Fruit fly (Drosophila melanogaster) whole organism, prepupa: ENCODE results near the gene CG13965.
A peak's percentile ranks its signal among the peaks of the same experiment; 100 is the strongest.

ENCODE experiments used
- CG15336 ChIP-seq: fragments of 200-800 bp; sonication (Bioruptor generic); IDR thresholded peaks from 2 replicates; pipeline ENCODE4 v1.3.6; 2022; ENCODE audit warnings: missing biosample characterization, missing genetic modification characterization
- CG1621 ChIP-seq: fragments of 200-800 bp; sonication (Bioruptor generic); optimal IDR thresholded peaks from 3 replicates; lab custom pipeline; 2018; ENCODE audit warnings: missing biosample characterization, mild to moderate bottlenecking, missing genetic modification characterization
- CG16779 ChIP-seq: fragments of 200-800 bp; sonication (Bioruptor generic); optimal IDR thresholded peaks from 3 replicates; lab custom pipeline; 2017; ENCODE audit warnings: missing biosample characterization, mild to moderate bottlenecking, missing genetic modification characterization
- CG32006 ChIP-seq: fragments of 200-800 bp; sonication (Bioruptor generic); optimal IDR thresholded peaks from 3 replicates; lab custom pipeline; 2017; ENCODE audit warnings: missing biosample characterization, mild to moderate bottlenecking, missing genetic modification characterization
- CG6854 ChIP-seq: fragments of 200-800 bp; sonication (Bioruptor generic); optimal IDR thresholded peaks from 2 replicates; lab custom pipeline; 2017; ENCODE audit warnings: missing biosample characterization, mild to moderate bottlenecking, missing genetic modification characterization
- CG8119 ChIP-seq: fragments of 200-800 bp; sonication (Bioruptor generic); IDR thresholded peaks from 3 replicates; pipeline ENCODE4 v1.3.6; 2022; ENCODE audit warnings: missing biosample characterization, missing genetic modification characterization
- CG9139 ChIP-seq: fragments of 200-800 bp; sonication (Bioruptor generic); optimal IDR thresholded peaks from 3 replicates; lab custom pipeline; 2017; ENCODE audit warnings: missing biosample characterization, mild to moderate bottlenecking, missing genetic modification characterization
- Eip78C ChIP-seq: fragments of 200-800 bp; sonication (Bioruptor generic); peaks from one replicate; lab custom pipeline; 2016; ENCODE audit warnings: missing biosample characterization, missing genetic modification characterization
- Hr4 ChIP-seq: fragments of 200-800 bp; sonication (Bioruptor generic); optimal IDR thresholded peaks from 3 replicates; lab custom pipeline; 2016; ENCODE audit warnings: missing biosample characterization, missing genetic modification characterization
- Sox102F ChIP-seq: fragments of 200-800 bp; sonication (Bioruptor generic); optimal IDR thresholded peaks from 2 replicates; lab custom pipeline; 2016; ENCODE audit warnings: missing biosample characterization, mild to moderate bottlenecking, missing genetic modification characterization
- dsx ChIP-seq: fragments of 200-800 bp; optimal IDR thresholded peaks from 3 replicates; lab custom pipeline; 2019; ENCODE audit warnings: missing biosample characterization, mild to moderate bottlenecking, missing genetic modification characterization, moderate library complexity; ENCODE audit not compliant: poor library complexity, severe bottlenecking
- esn ChIP-seq: fragments of 200-800 bp; sonication (Bioruptor generic); optimal IDR thresholded peaks from 2 replicates; lab custom pipeline; 2016; ENCODE audit warnings: missing biosample characterization, mild to moderate bottlenecking, missing genetic modification characterization, moderate library complexity
- fd59A ChIP-seq: fragments of 200-800 bp; sonication (Bioruptor generic); optimal IDR thresholded peaks from 2 replicates; lab custom pipeline; 2017; ENCODE audit warnings: missing biosample characterization, mild to moderate bottlenecking, missing genetic modification characterization, missing genetic modification reagents
- pdm3 ChIP-seq: fragments of 200-800 bp; sonication (Bioruptor generic); optimal IDR thresholded peaks from 3 replicates; lab custom pipeline; 2016; ENCODE audit warnings: missing biosample characterization, missing genetic modification characterization

dm6 chr2L:19989658-19990362 is 27.7 kb upstream of the CG13965 start:
- TF ChIP-seq Eip78C (GFP tag; lab: Kevin White, UChicago) (peak; percentile 62), dsx (no peak), CG8119 (GFP tag; lab: Robert Waterston, UW) (peak; percentile 46; the same call in 2 of the 3 replicates), CG15336 (GFP tag; lab: Robert Waterston, UW) (peak; percentile 23; the same call in 1 of the 2 replicates), CG1621 (tag; lab: Kevin White, UChicago) (no peak), pdm3 (GFP tag; lab: Kevin White, UChicago) (no peak), Hr4 (GFP tag; lab: Kevin White, UChicago) (peak; percentile 17), CG16779 (tag; lab: Kevin White, UChicago) (no peak), fd59A (no peak), CG6854 (no peak), esn (no peak), Sox102F (no peak), CG32006 (GFP tag; lab: Kevin White, UChicago) (peak; percentile 70), CG9139 (GFP tag; lab: Kevin White, UChicago) (no peak)
